Fruit fly (Drosophila melanogaster): Measurements from ENCODE around the gene Chchd2.

- TF ChIP-seq Dfd (GFP tag; optimal IDR thresholded peaks at IDR 0.05) (no peak), pan (optimal IDR thresholded peaks at IDR 0.05) (no peak), h (GFP tag; optimal IDR thresholded peaks at IDR 0.05) (no peak)
Measured at dm6 chrX:17186432-17186831, 37.6 kb downstream of the Chchd2 start.

Measured in whole organism, wandering third instar larva.